Worm (Caenorhabditis elegans): ENCODE measurements around the gene F48E8.3.

F48E8.3 gene

DNA sequence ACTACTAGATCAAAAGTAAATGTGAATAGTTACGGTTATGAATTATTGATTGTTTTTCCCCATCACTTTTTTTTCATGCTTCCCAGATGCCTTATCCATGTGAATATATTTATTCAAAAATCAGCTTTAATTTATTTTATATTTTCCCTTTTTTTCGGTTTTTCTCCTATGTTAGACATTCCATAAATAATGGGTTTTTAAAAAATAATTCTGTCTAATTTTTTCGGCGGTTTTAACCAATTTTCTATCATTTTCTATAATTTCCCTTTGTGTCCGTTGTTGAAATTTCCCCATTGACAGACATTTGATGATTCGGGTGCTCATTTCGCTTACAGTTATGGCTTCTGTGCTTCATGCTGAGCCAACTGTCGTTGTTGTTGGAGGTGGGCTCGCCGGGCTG lies at the start of gene F48E8.3:
F48E8.3 (plus strand) TSS at position 301 of the 400 bp plus-strand sequence.
- no peak for TF ChIP-seq C16A3.4 (tag; optimal IDR thresholded peaks at IDR 0.05)
- no peak for TF ChIP-seq ces-1 (GFP tag; optimal IDR thresholded peaks at IDR 0.05)
- TF ChIP-seq C04F5.9 (tag; optimal IDR thresholded peaks at IDR 0.05) = no peak
- no peak for TF ChIP-seq elt-3 (tag; optimal IDR thresholded peaks at IDR 0.05)
- TF ChIP-seq swsn-7 (tag; optimal IDR thresholded peaks at IDR 0.05) = no peak
- no peak for TF ChIP-seq zag-1 (tag; optimal IDR thresholded peaks at IDR 0.05)
- TF ChIP-seq hlh-17 (GFP tag; optimal IDR thresholded peaks at IDR 0.05; ENCODE audit: borderline replicate concordance) = no peak
- no peak for TF ChIP-seq ceh-82 (tag; optimal IDR thresholded peaks at IDR 0.05)
- no peak for TF ChIP-seq fkh-10 (GFP tag; optimal IDR thresholded peaks at IDR 0.05)
- TF ChIP-seq C34B4.2 (tag; optimal IDR thresholded peaks at IDR 0.05) = no peak
- no peak for TF ChIP-seq dpl-1 (GFP tag; optimal IDR thresholded peaks at IDR 0.05)
- TF ChIP-seq mdl-1 (tag; optimal IDR thresholded peaks at IDR 0.05) = no peak
- no peak for TF ChIP-seq nhr-28 (tag; optimal IDR thresholded peaks at IDR 0.05)
- TF ChIP-seq jun-1 (tag; optimal IDR thresholded peaks at IDR 0.05) = no peak
- no peak for TF ChIP-seq lin-39 (tag; optimal IDR thresholded peaks at IDR 0.05)
- TF ChIP-seq ztf-11 (tag; optimal IDR thresholded peaks at IDR 0.05) = no peak
- no peak for TF ChIP-seq ceh-90 (tag; optimal IDR thresholded peaks at IDR 0.05)
- no peak for TF ChIP-seq aha-1 (tag; optimal IDR thresholded peaks at IDR 0.05)
- TF ChIP-seq nhr-237 (tag; optimal IDR thresholded peaks at IDR 0.05) = no peak
- TF ChIP-seq Y116A8C.19 (tag; optimal IDR thresholded peaks at IDR 0.05; ENCODE audit: borderline replicate concordance) = no peak

DNA sequence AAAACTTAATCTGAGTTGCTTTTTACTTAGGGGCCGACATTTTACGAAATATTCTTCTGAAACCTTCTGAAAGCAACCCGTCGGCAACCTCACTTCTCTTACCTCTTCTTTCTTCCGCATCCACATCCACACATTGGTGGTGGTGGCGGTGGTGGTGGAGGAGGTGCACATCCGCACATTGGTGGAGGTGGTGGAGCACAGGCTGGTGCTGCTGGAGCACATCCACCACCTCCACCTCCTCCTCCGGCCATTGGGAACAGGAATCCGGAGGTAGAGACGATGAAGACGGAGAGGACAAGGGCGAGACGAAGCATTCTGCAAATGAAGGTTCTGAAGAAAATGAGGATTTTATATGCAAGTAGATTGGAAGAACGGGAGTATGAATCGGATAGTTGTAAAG lies 47.5 kb upstream of the F48E8.3 start, which contains the start of gene grl-22:
grl-22 (minus strand) TSS at position 332 of the 400 bp plus-strand sequence.
- TF ChIP-seq efl-1 (optimal IDR thresholded peaks at IDR 0.05) = no peak
- TF ChIP-seq efl-1 (GFP tag; optimal IDR thresholded peaks at IDR 0.05 in 1 of 2) = peak in 1 of 2 experiments; percentile 39
- TF ChIP-seq sup-37 (GFP tag; optimal IDR thresholded peaks at IDR 0.05) = no peak

DNA sequence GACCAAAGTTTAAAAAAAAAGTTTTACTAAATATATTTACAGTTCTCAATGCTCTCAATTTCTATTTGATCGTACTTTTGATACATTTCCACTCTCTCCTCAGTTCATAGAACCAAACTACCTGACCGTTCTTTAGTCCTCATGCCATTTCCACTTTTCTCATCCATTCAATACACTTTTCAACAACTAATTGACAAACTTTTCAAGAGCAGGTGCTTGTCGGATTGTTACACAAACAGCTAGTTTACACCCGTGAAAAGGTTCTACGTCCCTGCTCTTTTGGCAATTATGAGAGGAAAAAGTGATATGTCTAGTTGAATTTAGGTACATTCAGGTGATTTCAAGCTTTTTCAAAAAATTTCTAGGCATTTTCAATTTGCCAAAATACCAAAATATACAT lies 43.3 kb upstream of the F48E8.3 start:
- TF ChIP-seq dsc-1 (tag; optimal IDR thresholded peaks at IDR 0.05) (no peak), pqm-1 (tag; optimal IDR thresholded peaks at IDR 0.05) (no peak), lin-35 (GFP tag; optimal IDR thresholded peaks at IDR 0.05) (peak in 1 of 2 experiments; percentile 4), unc-130 (tag; optimal IDR thresholded peaks at IDR 0.05) (no peak), mef-2 (tag; optimal IDR thresholded peaks at IDR 0.05) (no peak), aha-1 (tag; optimal IDR thresholded peaks at IDR 0.05) (no peak), isw-1 (GFP tag; IDR thresholded peaks at IDR 0.05) (no peak), efl-3 (GFP tag; optimal IDR thresholded peaks at IDR 0.05) (no peak), C04F5.9 (tag; optimal IDR thresholded peaks at IDR 0.05) (no peak), nhr-19 (GFP tag; conservative IDR thresholded peaks at IDR 0.05) (peak; percentile 51), F16B12.6 (tag; optimal IDR thresholded peaks at IDR 0.05) (no peak), nhr-84 (tag; optimal IDR thresholded peaks at IDR 0.05) (no peak), ceh-63 (GFP tag; optimal IDR thresholded peaks at IDR 0.05) (no peak), mab-9 (GFP tag; IDR thresholded peaks at IDR 0.05) (no peak), ceh-82 (tag; optimal IDR thresholded peaks at IDR 0.05) (no peak), lin-39 (tag; optimal IDR thresholded peaks at IDR 0.05) (no peak), rnt-1 (tag; optimal IDR thresholded peaks at IDR 0.05) (peak; percentile 43), lin-14 (GFP tag; optimal IDR thresholded peaks at IDR 0.05) (peak; percentile 58), nhr-47 (tag; optimal IDR thresholded peaks at IDR 0.05) (no peak), lir-3 (tag; optimal IDR thresholded peaks at IDR 0.05; ENCODE audit: poor library complexity) (no peak), nhr-11 (tag; optimal IDR thresholded peaks at IDR 0.05) (no peak), elt-2 (tag; optimal IDR thresholded peaks at IDR 0.05) (no peak), blmp-1 (tag; optimal IDR thresholded peaks at IDR 0.05) (no peak), nhr-20 (tag; optimal IDR thresholded peaks at IDR 0.05) (no peak), nhr-77 (tag; optimal IDR thresholded peaks at IDR 0.05) (no peak), fkh-8 (tag; optimal IDR thresholded peaks at IDR 0.05) (no peak), tlp-1 (tag; optimal IDR thresholded peaks at IDR 0.05) (no peak), egl-27 (tag; optimal IDR thresholded peaks at IDR 0.05) (no peak), nhr-76 (tag; optimal IDR thresholded peaks at IDR 0.05) (no peak), ces-1 (GFP tag; optimal IDR thresholded peaks at IDR 0.05) (no peak), swsn-7 (tag; optimal IDR thresholded peaks at IDR 0.05) (no peak), pag-3 (tag; optimal IDR thresholded peaks at IDR 0.05; ENCODE audit: borderline replicate concordance, insufficient read depth) (peak; percentile 59), ets-5 (GFP tag; IDR thresholded peaks at IDR 0.05) (no peak), zag-1 (tag; optimal IDR thresholded peaks at IDR 0.05) (no peak)
